Fruit fly (Drosophila melanogaster) whole organism, embryonic: ENCODE measurements around the gene Ugt35E1.

ENCODE experiments used
- CG10321 ChIP-seq: fragments of 200-800 bp; sonication (Bioruptor generic); IDR thresholded peaks from 2 replicates; pipeline ENCODE4 v1.3.6; 2022; ENCODE audit warnings: missing biosample characterization, missing genetic modification characterization
- CG10565 ChIP-seq: fragments of 200-800 bp; sonication (Bioruptor generic); optimal IDR thresholded peaks from 3 replicates; lab custom pipeline; 2016; ENCODE audit warnings: missing biosample characterization, mild to moderate bottlenecking, missing genetic modification characterization
- CG10654 ChIP-seq: fragments of 200-800 bp; sonication (Bioruptor generic); optimal IDR thresholded peaks from 2 replicates; lab custom pipeline; 2016; ENCODE audit warnings: missing biosample characterization, missing genetic modification characterization
- CG11456 ChIP-seq: fragments of 200-800 bp; sonication (Bioruptor generic); IDR thresholded peaks from 3 replicates; pipeline ENCODE4 v1.3.6; 2022; ENCODE audit warnings: missing biosample characterization, missing genetic modification characterization
- CG12769 ChIP-seq: fragments of 200-800 bp; sonication (Bioruptor generic); optimal IDR thresholded peaks from 2 replicates; lab custom pipeline; 2019; ENCODE audit warnings: missing biosample characterization, mild to moderate bottlenecking, missing genetic modification characterization, moderate library complexity
- CG13296 ChIP-seq: fragments of 200-800 bp; sonication (Bioruptor generic); optimal IDR thresholded peaks from 3 replicates; lab custom pipeline; 2018; ENCODE audit warnings: missing biosample characterization, mild to moderate bottlenecking, missing genetic modification characterization
- CG14710 ChIP-seq: fragments of 200-800 bp; sonication (Bioruptor generic); optimal IDR thresholded peaks from 3 replicates; lab custom pipeline; 2019; ENCODE audit warnings: missing biosample characterization, mild to moderate bottlenecking, missing genetic modification characterization, moderate library complexity
- CG15269 ChIP-seq: fragments of 200-800 bp; sonication (Bioruptor generic); optimal IDR thresholded peaks from 2 replicates; lab custom pipeline; 2018; ENCODE audit warnings: missing biosample characterization, mild to moderate bottlenecking, missing genetic modification characterization, moderate library complexity
- CG16779 ChIP-seq: fragments of 200-800 bp; sonication (Bioruptor generic); IDR thresholded peaks from 2 replicates; pipeline ENCODE4 v1.3.6; 2022; ENCODE audit warnings: missing biosample characterization, missing genetic modification characterization
- CG18011 ChIP-seq: fragments of 200-800 bp; sonication (Bioruptor generic); optimal IDR thresholded peaks from 2 replicates; lab custom pipeline; 2017; ENCODE audit warnings: missing biosample characterization, missing genetic modification characterization, mild to moderate bottlenecking, moderate library complexity, missing genotype
- CG18262 ChIP-seq: fragments of 200-800 bp; optimal IDR thresholded peaks from 3 replicates; lab custom pipeline; 2019; ENCODE audit warnings: missing biosample characterization, mild to moderate bottlenecking, missing genetic modification characterization, moderate library complexity
- CG18476 ChIP-seq: fragments of 200-800 bp; sonication (Bioruptor generic); optimal IDR thresholded peaks from 2 replicates; lab custom pipeline; 2016; ENCODE audit warnings: missing biosample characterization, mild to moderate bottlenecking, missing genetic modification characterization
- CG2678 ChIP-seq: fragments of 200-800 bp; sonication (Bioruptor generic); optimal IDR thresholded peaks from 3 replicates; lab custom pipeline; 2019; ENCODE audit warnings: missing biosample characterization, mild to moderate bottlenecking, missing genetic modification characterization, moderate library complexity
- CG34224 ChIP-seq: fragments of 200-800 bp; sonication (Bioruptor generic); IDR thresholded peaks from 3 replicates; pipeline ENCODE4 v1.3.6; 2022; ENCODE audit warnings: missing biosample characterization, missing genetic modification characterization; ENCODE audit not compliant: partially characterized antibody
- CG5245 ChIP-seq: fragments of 200-800 bp; sonication (Bioruptor generic); optimal IDR thresholded peaks from 3 replicates; lab custom pipeline; 2016; ENCODE audit warnings: missing biosample characterization, missing genetic modification characterization
- CG6175 ChIP-seq: fragments of 200-800 bp; sonication (Bioruptor generic); IDR thresholded peaks from 3 replicates; pipeline ENCODE4 v1.3.6; 2022; ENCODE audit warnings: missing biosample characterization, missing genetic modification characterization
- CG9215 ChIP-seq: fragments of 200-800 bp; sonication (Bioruptor generic); IDR thresholded peaks from 2 replicates; pipeline ENCODE4 v1.3.6; 2022; ENCODE audit warnings: missing biosample characterization, missing genetic modification characterization
- CG9727 ChIP-seq: fragments of 200-800 bp; sonication (Bioruptor generic); optimal IDR thresholded peaks from 3 replicates; lab custom pipeline; 2017; ENCODE audit warnings: missing biosample characterization, mild to moderate bottlenecking, missing genetic modification characterization
- CG9876 ChIP-seq: fragments of 200-800 bp; sonication (Bioruptor generic); optimal IDR thresholded peaks from 2 replicates; lab custom pipeline; 2016; ENCODE audit warnings: missing biosample characterization, missing genetic modification characterization
- CG9932 ChIP-seq: fragments of 200-800 bp; sonication (Bioruptor generic); IDR thresholded peaks from 2 replicates; pipeline ENCODE4 v1.3.6; 2022; ENCODE audit warnings: missing biosample characterization, missing genetic modification characterization
- Dfd ChIP-seq, 2 experiments: fragments of >200 bp; optimal IDR thresholded peaks; 2 replicates each; lab custom pipeline; 2017; ENCODE audit warnings: missing biosample characterization in 2 of 2, missing genetic modification characterization in 2 of 2
- Dll ChIP-seq: fragments of 200-800 bp; sonication (Bioruptor generic); IDR thresholded peaks from 4 replicates; pipeline ENCODE4 v1.3.6; 2022; ENCODE audit warnings: missing biosample characterization, missing genetic modification characterization; ENCODE audit not compliant: partially characterized antibody
- ERR ChIP-seq: fragments of 200-800 bp; sonication (Bioruptor generic); optimal IDR thresholded peaks from 2 replicates; lab custom pipeline; 2016; ENCODE audit warnings: missing biosample characterization, missing genetic modification characterization
- Eip74EF ChIP-seq, 2 experiments: fragments of 200-800 bp in 1 of 2; fragments of >200 bp in 1 of 2; sonication (Bioruptor generic) in 1 of 2; optimal IDR thresholded peaks; 2 replicates each; lab custom pipeline; 2017 to 2019; ENCODE audit warnings: missing biosample characterization in 2 of 2, missing genetic modification characterization in 2 of 2, mild to moderate bottlenecking in 1 of 2, moderate library complexity in 1 of 2
- GATAe ChIP-seq: fragments of 200-800 bp; sonication (Bioruptor generic); conservative IDR thresholded peaks from 2 replicates; pipeline ENCODE4 v1.3.6; 2022; ENCODE audit warnings: missing biosample characterization, missing genetic modification characterization
- Hey ChIP-seq: fragments of 200-800 bp; sonication (Bioruptor generic); optimal IDR thresholded peaks from 3 replicates; lab custom pipeline; 2018; ENCODE audit warnings: missing biosample characterization, mild to moderate bottlenecking, missing genetic modification characterization
- MBD-R2 ChIP-seq: fragments of 200-800 bp; sonication (Bioruptor generic); IDR thresholded peaks from 2 replicates; pipeline ENCODE4 v1.3.6; 2022; ENCODE audit warnings: missing biosample characterization, missing genetic modification characterization
- Med ChIP-seq: fragments of 200-800 bp; sonication (Bioruptor generic); peaks from one replicate; lab custom pipeline; 2016; ENCODE audit warnings: missing biosample characterization, missing genetic modification characterization, mild to moderate bottlenecking, inconsistent platforms, moderate library complexity
- Meics ChIP-seq: fragments of 200-800 bp; sonication (Bioruptor generic); optimal IDR thresholded peaks from 2 replicates; lab custom pipeline; 2017; ENCODE audit warnings: missing biosample characterization, mild to moderate bottlenecking, missing genetic modification characterization
- NC2β ChIP-seq: fragments of 200-800 bp; sonication (Bioruptor generic); optimal IDR thresholded peaks from 2 replicates; lab custom pipeline; 2016; ENCODE audit warnings: missing biosample characterization, missing genetic modification characterization
- NfI ChIP-seq: fragments of 200-800 bp; sonication (Bioruptor generic); optimal IDR thresholded peaks from 3 replicates; lab custom pipeline; 2018; ENCODE audit warnings: missing biosample characterization, mild to moderate bottlenecking, missing genetic modification characterization, moderate library complexity
- ap ChIP-seq: fragments of 200-800 bp; sonication (Bioruptor generic); IDR thresholded peaks from 2 replicates; pipeline ENCODE4 v1.3.6; 2022; ENCODE audit warnings: missing biosample characterization, missing genetic modification characterization
- ara ChIP-seq: fragments of 200-800 bp; sonication (Bioruptor generic); IDR thresholded peaks from 2 replicates; pipeline ENCODE4 v1.3.6; 2022; ENCODE audit warnings: missing biosample characterization, missing genetic modification characterization
- ase ChIP-seq: fragments of 200-800 bp; sonication (Bioruptor generic); IDR thresholded peaks from 3 replicates; pipeline ENCODE4 v1.3.6; 2022; ENCODE audit warnings: missing biosample characterization, missing genetic modification characterization
- ci ChIP-seq: fragments of 200-800 bp; sonication (Bioruptor generic); IDR thresholded peaks from 3 replicates; pipeline ENCODE4 v1.3.6; 2022; ENCODE audit warnings: missing biosample characterization, missing genetic modification characterization
- ems ChIP-seq: fragments of 200-800 bp; sonication (Bioruptor generic); optimal IDR thresholded peaks from 3 replicates; lab custom pipeline; 2016; ENCODE audit warnings: missing biosample characterization, missing genetic modification characterization
- fd64A ChIP-seq: fragments of 200-800 bp; sonication (Bioruptor generic); optimal IDR thresholded peaks from 3 replicates; lab custom pipeline; 2018; ENCODE audit warnings: missing biosample characterization, mild to moderate bottlenecking, missing genetic modification characterization
- gfzf ChIP-seq: fragments of 200-800 bp; sonication (Bioruptor generic); optimal IDR thresholded peaks from 2 replicates; lab custom pipeline; 2016; ENCODE audit warnings: missing biosample characterization, mild to moderate bottlenecking, missing genetic modification characterization, moderate library complexity
- lab ChIP-seq: fragments of 200-800 bp; sonication (Bioruptor generic); optimal IDR thresholded peaks from 3 replicates; lab custom pipeline; 2017; ENCODE audit warnings: missing biosample characterization, missing genetic modification characterization, mild to moderate bottlenecking, moderate library complexity, missing genetic modification reagents
- pb ChIP-seq: fragments of 200-800 bp; sonication (Bioruptor generic); optimal IDR thresholded peaks from 3 replicates; lab custom pipeline; 2016; ENCODE audit warnings: missing biosample characterization, missing genetic modification characterization
- row ChIP-seq: fragments of 200-800 bp; sonication (Bioruptor generic); IDR thresholded peaks from 3 replicates; pipeline ENCODE4 v1.3.6; 2022; ENCODE audit warnings: missing biosample characterization, missing genetic modification characterization
- run ChIP-seq: fragments of 200-800 bp; sonication (Bioruptor generic); optimal IDR thresholded peaks from 3 replicates; lab custom pipeline; 2018; ENCODE audit warnings: missing biosample characterization, mild to moderate bottlenecking, missing genetic modification characterization
- seq ChIP-seq: fragments of 200-800 bp; sonication (Bioruptor generic); IDR thresholded peaks from 2 replicates; pipeline ENCODE4 v1.3.6; 2022; ENCODE audit warnings: missing biosample characterization, missing genetic modification characterization
- sug ChIP-seq: fragments of 200-800 bp; optimal IDR thresholded peaks from 2 replicates; lab custom pipeline; 2019; ENCODE audit warnings: missing biosample characterization, mild to moderate bottlenecking, missing genetic modification characterization, moderate library complexity
- trem ChIP-seq: fragments of 200-800 bp; optimal IDR thresholded peaks from 3 replicates; lab custom pipeline; 2019; ENCODE audit warnings: missing biosample characterization, mild to moderate bottlenecking, missing genetic modification characterization, moderate library complexity
- vnd ChIP-seq: fragments of 200-800 bp; sonication (Bioruptor generic); IDR thresholded peaks from 3 replicates; pipeline ENCODE4 v1.3.6; 2022; ENCODE audit warnings: missing biosample characterization, missing genetic modification characterization; ENCODE audit not compliant: partially characterized antibody
- wek ChIP-seq: fragments of 200-800 bp; sonication (Bioruptor generic); optimal IDR thresholded peaks from 3 replicates; lab custom pipeline; 2018; ENCODE audit warnings: missing biosample characterization, mild to moderate bottlenecking, missing genetic modification characterization, moderate library complexity

Gene Ugt35E1

DNA sequence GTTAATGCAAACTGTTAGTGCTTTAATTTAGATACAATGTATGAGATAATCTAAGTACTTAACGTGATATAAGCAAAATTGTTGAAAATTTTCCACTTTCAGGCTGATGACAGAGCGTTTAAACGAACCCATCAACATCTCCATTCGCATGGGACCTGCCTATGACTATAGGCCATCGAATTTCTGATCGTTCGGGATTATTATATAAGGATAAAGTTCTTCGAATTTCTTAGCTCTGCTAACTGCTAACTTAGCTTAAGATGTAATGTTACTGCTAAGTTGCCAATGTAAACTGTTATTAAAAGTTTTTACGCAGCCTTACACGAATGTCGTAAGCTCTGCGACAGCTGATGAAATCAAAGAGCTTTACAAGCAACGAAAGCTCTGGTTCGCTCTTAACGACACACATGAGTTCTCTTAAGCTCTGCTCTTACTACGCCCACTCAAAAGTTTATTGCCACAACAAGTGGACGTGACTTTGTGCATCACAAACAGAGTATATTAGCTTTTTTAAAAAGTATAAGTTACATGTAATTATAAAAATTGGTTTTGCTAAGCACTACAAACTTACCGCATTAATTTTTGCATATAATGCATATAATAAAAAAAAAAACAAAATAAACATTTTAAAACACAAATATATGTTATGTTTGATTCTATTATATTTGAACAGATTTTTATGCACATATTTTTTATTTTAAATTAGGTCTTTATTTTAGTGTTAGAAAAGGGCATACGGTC, 30.9 kb upstream of the Ugt35E1 start (continued):
- TF ChIP-seq ems (peak; percentile 90), Dll (GFP tag; lab: Robert Waterston, UW) (no peak), MBD-R2 (GFP tag; lab: Robert Waterston, UW) (peak; percentile 94), CG14710 (peak; percentile 98), vnd (GFP tag; lab: Robert Waterston, UW) (no peak), CG13296 (peak; percentile 99), CG18476 (GFP tag; lab: Kevin White, UChicago) (peak; percentile 96), Eip74EF (GFP tag; optimal IDR thresholded peaks at IDR 0.05; lab: Kevin White, UChicago) (peak in 1 of 2 experiments; percentile 100), gfzf (peak; percentile 3), run (tag; lab: Kevin White, UChicago) (peak; percentile 98), CG2678 (tag; lab: Kevin White, UChicago) (peak; percentile 100), Med (GFP tag; lab: Kevin White, UChicago) (peak; percentile 98), CG12769 (tag; lab: Kevin White, UChicago) (peak; percentile 82), CG9215 (peak; percentile 99), CG9727 (GFP tag; lab: Kevin White, UChicago) (peak; percentile 100), row (GFP tag; lab: Robert Waterston, UW) (peak; percentile 99), ara (GFP tag; lab: Robert Waterston, UW) (peak; percentile 96)
- TF ChIP-seq, all 482 proteins: peak for 420

dm6 chr3R:11195792-11196191, 29.9 kb upstream of the Ugt35E1 start, which contains the start of gene CG18577:
TSS of gene CG18577 (plus strand) at chr3R:11196092.
- TF ChIP-seq CG18262 (tag; lab: Kevin White, UChicago) (no peak), trem (no peak), Hey (tag; lab: Kevin White, UChicago) (peak; percentile 41), CG10565 (no peak), CG9876 (GFP tag; lab: Kevin White, UChicago) (no peak), Meics (GFP tag; lab: Kevin White, UChicago) (peak; percentile 55), Med (GFP tag; lab: Kevin White, UChicago) (peak; percentile 87), wek (GFP tag; lab: Kevin White, UChicago) (no peak), CG11456 (GFP tag; lab: Robert Waterston, UW) (0 out of 3 replicates have a peak, but pooled peaks have one; percentile 5), CG15269 (tag; lab: Kevin White, UChicago) (no peak), GATAe (peak; percentile 18; the same call in 1 of the 2 replicates)

DNA sequence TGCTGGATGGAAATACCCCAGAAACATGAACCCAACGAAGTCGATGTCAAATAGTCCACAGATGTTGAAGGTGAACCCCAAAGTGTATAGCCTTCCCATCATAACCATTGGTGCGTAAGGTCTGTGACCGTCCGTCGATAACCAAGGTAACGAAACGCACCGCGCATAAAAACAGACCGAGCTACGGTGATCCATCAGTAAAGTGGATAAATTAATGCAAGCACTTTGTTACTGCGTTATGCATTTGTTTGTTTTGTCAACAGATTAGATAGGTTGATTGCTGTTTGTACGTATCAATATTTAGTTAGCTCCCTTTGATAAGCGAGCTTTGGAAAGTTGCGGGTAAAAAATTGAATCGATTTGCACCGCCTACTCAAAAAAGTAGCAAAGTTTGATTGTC, 12.4 kb upstream of the Ugt35E1 start:
- TF ChIP-seq CG34224 (GFP tag; lab: Robert Waterston, UW), result no peak
- no peak for TF ChIP-seq CG16779
- 0 out of 3 replicates have a peak, but pooled peaks have one; percentile 14 for TF ChIP-seq ci (GFP tag; lab: Robert Waterston, UW)
- no peak for TF ChIP-seq NfI
- peak; percentile 90 for TF ChIP-seq Meics (GFP tag; lab: Kevin White, UChicago)
- TF ChIP-seq run (tag; lab: Kevin White, UChicago), result no peak
- TF ChIP-seq CG10654 (GFP tag; lab: Kevin White, UChicago), result no peak
- TF ChIP-seq Dfd (GFP tag; optimal IDR thresholded peaks at IDR 0.05; lab: Kevin White, UChicago), result no peak
- TF ChIP-seq CG9932 (GFP tag; lab: Robert Waterston, UW), result no peak
- no peak for TF ChIP-seq pb (GFP tag; lab: Kevin White, UChicago)
- peak; percentile 7 for TF ChIP-seq fd64A (GFP tag; lab: Kevin White, UChicago)
- TF ChIP-seq CG5245 (GFP tag; lab: Kevin White, UChicago), result no peak
- no peak for TF ChIP-seq NC2β (GFP tag; lab: Kevin White, UChicago)
- TF ChIP-seq CG10321 (GFP tag; lab: Robert Waterston, UW), result no peak
- TF ChIP-seq ase (GFP tag; lab: Robert Waterston, UW), result no peak
- TF ChIP-seq Eip74EF (GFP tag; optimal IDR thresholded peaks at IDR 0.05; lab: Kevin White, UChicago), result no peak
- no peak for TF ChIP-seq ERR (GFP tag; lab: Kevin White, UChicago)
- TF ChIP-seq sug (tag; lab: Kevin White, UChicago), result no peak
- TF ChIP-seq CG6175, result no peak
- no peak for TF ChIP-seq ap (GFP tag; lab: Robert Waterston, UW)
- no peak for TF ChIP-seq CG18011 (GFP tag; lab: Kevin White, UChicago)
- peak; percentile 72 for TF ChIP-seq lab
- TF ChIP-seq seq (GFP tag; lab: Robert Waterston, UW), result no peak
